Worm (Caenorhabditis elegans) whole organism, L4 larva: ENCODE measurements around the gene prk-1.

Experiments
- F49E8.2 ChIP-seq: sonication (generic microtip); optimal IDR thresholded peaks from 2 replicates; lab custom pipeline; 2016; ENCODE audit warnings: missing compliant biosample characterization, mild to moderate bottlenecking, missing genetic modification characterization, borderline replicate concordance
- R02D3.7 ChIP-seq: fragments of 150-350 bp; sonication (generic microtip); optimal IDR thresholded peaks from 3 replicates; lab custom pipeline; 2014; ENCODE audit warnings: missing biosample characterization, missing genetic modification characterization
- ama-1 ChIP-seq: fragments of 150-350 bp; optimal IDR thresholded peaks from 2 replicates; lab custom pipeline; 2014; ENCODE audit warnings: inconsistent platforms, mixed read lengths
- fkh-10 ChIP-seq: fragments of 150-350 bp; optimal IDR thresholded peaks from 2 replicates; lab custom pipeline; 2014; ENCODE audit warnings: missing biosample characterization, missing genetic modification reagents, missing genetic modification characterization
- hlh-30 ChIP-seq: sonication (generic microtip); optimal IDR thresholded peaks from 2 replicates; lab custom pipeline; 2017; ENCODE audit warnings: antibody characterized with exemption, mild to moderate bottlenecking, missing genetic modification characterization, missing compliant biosample characterization; ENCODE audit not compliant: insufficient read depth
- nhr-76 ChIP-seq: fragments of 150-350 bp; optimal IDR thresholded peaks from 2 replicates; lab custom pipeline; 2014; ENCODE audit warnings: missing biosample characterization, missing genetic modification characterization
- pha-4 ChIP-seq, 2 experiments: fragments of 150-350 bp in 1 of 2; fragments of 200-800 bp in 1 of 2; sonication (Bioruptor generic) in 1 of 2; IDR thresholded peaks in 1 of 2; optimal IDR thresholded peaks in 1 of 2; 2 replicates each; pipeline versions ENCODE4 v1.3.6 to Lab custom; 2014 to 2022; ENCODE audit warnings: missing genetic modification characterization in 2 of 2, missing genetic modification reagents in 2 of 2, missing biosample characterization in 1 of 2, missing compliant biosample characterization in 1 of 2
- unc-62 ChIP-seq, 3 experiments: fragments of 150-350 bp in 1 of 3; sonication (generic microtip); optimal IDR thresholded peaks in 2 of 3; peaks in 1 of 3; 1 replicate in 1 of 3; 2 replicates in 2 of 3; lab custom pipeline; 2014 to 2017; ENCODE audit warnings: missing biosample characterization in 3 of 3, missing genetic modification characterization in 3 of 3, missing genetic modification reagents in 3 of 3, missing genotype in 1 of 3
- vab-7 ChIP-seq: fragments of 200-800 bp; sonication (Bioruptor generic); IDR thresholded peaks from 2 replicates; pipeline ENCODE4 v1.3.6; 2022; ENCODE audit warnings: missing genetic modification reagents, missing genetic modification characterization, missing compliant biosample characterization

DNA sequence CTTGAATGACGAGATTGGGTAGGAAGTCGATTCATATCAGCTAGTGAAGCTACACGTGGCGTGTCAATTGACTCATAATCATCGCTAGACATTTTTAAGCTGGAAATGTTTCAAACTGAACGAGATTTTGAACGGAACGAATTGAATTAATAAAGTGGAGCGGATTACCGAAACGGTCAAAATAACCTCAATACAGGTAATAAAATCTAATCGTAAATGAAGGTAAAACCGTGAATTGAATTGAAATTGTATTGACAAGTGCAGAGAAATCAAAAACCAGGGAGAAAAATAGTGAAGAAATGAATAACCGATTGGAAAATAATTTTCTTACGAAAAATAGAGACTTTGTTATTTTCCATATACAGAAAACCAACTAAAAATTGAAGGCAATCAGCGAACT, 39.1 kb downstream of the prk-1 start, which contains the start of gene cyk-1:
- TF ChIP-seq R02D3.7 (no peak), vab-7 (no peak), ama-1 (lab: Kevin White, UChicago) (no peak), unc-62 (GFP tag; optimal IDR thresholded peaks at IDR 0.05 in 1 of 2; lab: Kevin White, UChicago) (no peak), unc-62 (tag; optimal IDR thresholded peaks at IDR 0.05; lab: Kevin White, UChicago) (no peak), F49E8.2 (no peak), fkh-10 (no peak), pha-4 (GFP tag; IDR thresholded peaks at IDR 0.05; lab: Robert Waterston, UW) (no peak), pha-4 (tag; optimal IDR thresholded peaks at IDR 0.05; lab: Kevin White, UChicago) (no peak), hlh-30 (tag; lab: Kevin White, UChicago) (no peak), nhr-76 (tag; lab: Kevin White, UChicago) (no peak)
